Worm (Caenorhabditis elegans) whole organism, L3 larva: ENCODE data around the gene W10G11.3.

ENCODE experiments used
- ceh-9 ChIP-seq: sonication (generic microtip); optimal IDR thresholded peaks from 2 replicates; lab custom pipeline; 2018; ENCODE audit warnings: missing biosample characterization, missing genetic modification characterization
- egl-27 ChIP-seq: sonication (generic microtip); optimal IDR thresholded peaks from 4 replicates; lab custom pipeline; 2017; ENCODE audit warnings: missing biosample characterization, missing genetic modification reagents, missing genetic modification characterization
- elt-1 ChIP-seq: fragments of 150-350 bp; optimal IDR thresholded peaks from 2 replicates; lab custom pipeline; 2014; ENCODE audit warnings: missing biosample characterization, missing genetic modification characterization
- jun-1 ChIP-seq: fragments of 150-350 bp; optimal IDR thresholded peaks from 2 replicates; lab custom pipeline; 2014; ENCODE audit warnings: missing biosample characterization, missing genetic modification reagents, missing genetic modification characterization
- lin-15B ChIP-seq: fragments of 150-350 bp; optimal IDR thresholded peaks from 2 replicates; lab custom pipeline; 2014; ENCODE audit warnings: missing biosample characterization, missing genetic modification characterization
- mdl-1 ChIP-seq: fragments of 150-350 bp; optimal IDR thresholded peaks from 2 replicates; lab custom pipeline; 2014; ENCODE audit warnings: missing biosample characterization, missing genetic modification characterization
- nhr-11 ChIP-seq: fragments of 150-350 bp; optimal IDR thresholded peaks from 2 replicates; lab custom pipeline; 2014; ENCODE audit warnings: missing biosample characterization, missing genetic modification characterization
- nhr-77 ChIP-seq: fragments of 150-350 bp; optimal IDR thresholded peaks from 2 replicates; lab custom pipeline; 2014; ENCODE audit warnings: missing biosample characterization, missing genetic modification characterization
- pqm-1 ChIP-seq: fragments of 150-350 bp; optimal IDR thresholded peaks from 2 replicates; lab custom pipeline; 2017; ENCODE audit warnings: missing biosample characterization, missing genetic modification characterization, inconsistent platforms
- sea-2 ChIP-seq: fragments of 150-350 bp; sonication (generic microtip); optimal IDR thresholded peaks from 4 replicates; lab custom pipeline; 2014; ENCODE audit warnings: missing biosample characterization, missing genetic modification reagents, missing genetic modification characterization

DNA sequence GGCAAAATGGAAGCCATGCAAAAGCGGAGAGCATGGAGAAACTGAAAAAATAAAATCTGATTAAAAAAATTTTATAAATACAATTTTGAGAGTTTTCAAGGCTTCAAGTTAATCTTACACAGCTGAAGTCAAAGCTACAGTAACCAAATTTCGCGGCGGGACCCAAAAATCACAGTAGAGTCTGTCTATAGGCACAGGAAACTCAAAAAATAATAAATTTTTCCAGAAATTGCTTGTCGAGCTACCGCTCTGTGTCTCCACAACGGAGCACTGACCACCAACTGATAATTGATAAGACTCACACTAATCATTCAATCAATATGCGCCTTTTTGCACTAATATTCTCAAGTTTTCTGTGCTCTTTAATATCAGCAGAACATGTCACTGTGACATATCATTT, 12.0 kb downstream of the W10G11.3 start, which contains the start of gene W10G11.19:
- TF ChIP-seq nhr-77 (tag; lab: Kevin White, UChicago) (no peak), pqm-1 (tag; lab: Kevin White, UChicago) (no peak), jun-1 (tag; lab: Kevin White, UChicago) (no peak), sea-2 (GFP tag; lab: Kevin White, UChicago) (no peak), elt-1 (tag; lab: Kevin White, UChicago) (no peak), egl-27 (tag; lab: Kevin White, UChicago) (no peak), mdl-1 (tag; lab: Kevin White, UChicago) (no peak), nhr-11 (tag; lab: Kevin White, UChicago) (no peak), ceh-9 (no peak), lin-15B (tag; lab: Kevin White, UChicago) (no peak)
